Fruit fly (Drosophila melanogaster) whole organism, prepupa: Measurements from ENCODE around the gene dre4.

ENCODE experiments used
- Blimp-1 ChIP-seq: fragments of 200-800 bp; sonication (Bioruptor generic); optimal IDR thresholded peaks from 3 replicates; lab custom pipeline; 2017; ENCODE audit warnings: missing biosample characterization, missing genetic modification characterization, mild to moderate bottlenecking, moderate library complexity, missing genetic modification reagents
- CG10631 ChIP-seq: fragments of 200-800 bp; sonication (Bioruptor generic); optimal IDR thresholded peaks from 2 replicates; lab custom pipeline; 2016; ENCODE audit warnings: missing biosample characterization, missing genetic modification characterization
- CG10669 ChIP-seq: fragments of 200-800 bp; sonication (Bioruptor generic); optimal IDR thresholded peaks from 3 replicates; lab custom pipeline; 2018; ENCODE audit warnings: missing biosample characterization, mild to moderate bottlenecking, missing genetic modification characterization, moderate library complexity
- CG11762 ChIP-seq: fragments of 200-800 bp; sonication (Bioruptor generic); optimal IDR thresholded peaks from 3 replicates; lab custom pipeline; 2016; ENCODE audit warnings: missing biosample characterization, missing genetic modification characterization; ENCODE audit not compliant: insufficient read depth
- CG1621 ChIP-seq: fragments of 200-800 bp; sonication (Bioruptor generic); optimal IDR thresholded peaks from 3 replicates; lab custom pipeline; 2018; ENCODE audit warnings: missing biosample characterization, mild to moderate bottlenecking, missing genetic modification characterization
- CG16779 ChIP-seq: fragments of 200-800 bp; sonication (Bioruptor generic); optimal IDR thresholded peaks from 3 replicates; lab custom pipeline; 2017; ENCODE audit warnings: missing biosample characterization, mild to moderate bottlenecking, missing genetic modification characterization
- CG3032 ChIP-seq: fragments of 200-800 bp; optimal IDR thresholded peaks from 2 replicates; lab custom pipeline; 2019; ENCODE audit warnings: missing biosample characterization, mild to moderate bottlenecking, missing genetic modification characterization, moderate library complexity
- CG31627 ChIP-seq: fragments of 200-800 bp; sonication (Bioruptor generic); optimal IDR thresholded peaks from 3 replicates; lab custom pipeline; 2016; ENCODE audit warnings: missing biosample characterization, missing genetic modification characterization
- CG3919 ChIP-seq: fragments of 200-800 bp; sonication (Bioruptor generic); optimal IDR thresholded peaks from 3 replicates; lab custom pipeline; 2016; ENCODE audit warnings: missing biosample characterization, missing genetic modification characterization
- CG6163 ChIP-seq: fragments of 200-800 bp; sonication (Bioruptor generic); IDR thresholded peaks from 3 replicates; pipeline ENCODE4 v1.3.6; 2022; ENCODE audit warnings: missing biosample characterization, missing genetic modification characterization
- CG6276 ChIP-seq: fragments of 200-800 bp; sonication (Bioruptor generic); optimal IDR thresholded peaks from 2 replicates; lab custom pipeline; 2017; ENCODE audit warnings: missing biosample characterization, mild to moderate bottlenecking, missing genetic modification characterization
- CG6792 ChIP-seq: fragments of 200-800 bp; sonication (Bioruptor generic); optimal IDR thresholded peaks from 3 replicates; lab custom pipeline; 2016; ENCODE audit warnings: missing biosample characterization, missing genetic modification characterization
- CG6854 ChIP-seq: fragments of 200-800 bp; sonication (Bioruptor generic); optimal IDR thresholded peaks from 2 replicates; lab custom pipeline; 2017; ENCODE audit warnings: missing biosample characterization, mild to moderate bottlenecking, missing genetic modification characterization
- CG8319 ChIP-seq: fragments of 200-800 bp; sonication (Bioruptor generic); optimal IDR thresholded peaks from 3 replicates; lab custom pipeline; 2016; ENCODE audit warnings: missing biosample characterization, missing genetic modification characterization
- CG8632 ChIP-seq: fragments of 200-800 bp; sonication (Bioruptor generic); optimal IDR thresholded peaks from 3 replicates; lab custom pipeline; 2016; ENCODE audit warnings: missing biosample characterization, missing genetic modification characterization
- CG9139 ChIP-seq: fragments of 200-800 bp; sonication (Bioruptor generic); optimal IDR thresholded peaks from 3 replicates; lab custom pipeline; 2017; ENCODE audit warnings: missing biosample characterization, mild to moderate bottlenecking, missing genetic modification characterization
- Eip75B ChIP-seq: fragments of 200-800 bp; sonication (Bioruptor generic); optimal IDR thresholded peaks from 3 replicates; lab custom pipeline; 2016; ENCODE audit warnings: missing biosample characterization, missing genetic modification characterization
- Eip78C ChIP-seq: fragments of 200-800 bp; sonication (Bioruptor generic); peaks from one replicate; lab custom pipeline; 2016; ENCODE audit warnings: missing biosample characterization, missing genetic modification characterization
- Eip93F ChIP-seq: fragments of 200-800 bp; sonication (Bioruptor generic); optimal IDR thresholded peaks from 2 replicates; lab custom pipeline; 2016; ENCODE audit warnings: missing biosample characterization, mild to moderate bottlenecking, missing genetic modification characterization
- Ets21C ChIP-seq: fragments of 200-800 bp; sonication (Bioruptor generic); optimal IDR thresholded peaks from 3 replicates; lab custom pipeline; 2016; ENCODE audit warnings: missing biosample characterization, missing genetic modification characterization
- Ets96B ChIP-seq: fragments of 200-800 bp; optimal IDR thresholded peaks from 2 replicates; lab custom pipeline; 2019; ENCODE audit warnings: missing biosample characterization, mild to moderate bottlenecking, missing genetic modification characterization, moderate library complexity
- Hr39 ChIP-seq: fragments of 200-800 bp; sonication (Bioruptor generic); optimal IDR thresholded peaks from 2 replicates; lab custom pipeline; 2016; ENCODE audit warnings: missing biosample characterization, missing genetic modification characterization
- Hr4 ChIP-seq: fragments of 200-800 bp; sonication (Bioruptor generic); optimal IDR thresholded peaks from 3 replicates; lab custom pipeline; 2016; ENCODE audit warnings: missing biosample characterization, missing genetic modification characterization
- Lpt ChIP-seq: fragments of 200-800 bp; sonication (Bioruptor generic); optimal IDR thresholded peaks from 3 replicates; lab custom pipeline; 2016; ENCODE audit warnings: missing biosample characterization, missing genetic modification characterization
- Met ChIP-seq: fragments of 200-800 bp; sonication (Bioruptor generic); optimal IDR thresholded peaks from 3 replicates; lab custom pipeline; 2016; ENCODE audit warnings: missing biosample characterization, missing genetic modification characterization
- OdsH ChIP-seq: fragments of 200-800 bp; sonication (Bioruptor generic); optimal IDR thresholded peaks from 3 replicates; lab custom pipeline; 2016; ENCODE audit warnings: missing biosample characterization, missing genetic modification characterization
- Smox ChIP-seq: fragments of 200-800 bp; sonication (Bioruptor generic); optimal IDR thresholded peaks from 3 replicates; lab custom pipeline; 2016; ENCODE audit warnings: missing biosample characterization, missing genetic modification characterization
- Sox15 ChIP-seq: fragments of 200-800 bp; sonication (Bioruptor generic); optimal IDR thresholded peaks from 3 replicates; lab custom pipeline; 2016; ENCODE audit warnings: missing biosample characterization, missing genetic modification characterization
- dac ChIP-seq: fragments of 200-800 bp; sonication (Bioruptor generic); optimal IDR thresholded peaks from 2 replicates; lab custom pipeline; 2017; ENCODE audit warnings: missing biosample characterization, mild to moderate bottlenecking, missing genetic modification characterization
- dsx ChIP-seq: fragments of 200-800 bp; optimal IDR thresholded peaks from 3 replicates; lab custom pipeline; 2019; ENCODE audit warnings: missing biosample characterization, mild to moderate bottlenecking, missing genetic modification characterization, moderate library complexity; ENCODE audit not compliant: poor library complexity, severe bottlenecking
- fd59A ChIP-seq: fragments of 200-800 bp; sonication (Bioruptor generic); optimal IDR thresholded peaks from 2 replicates; lab custom pipeline; 2017; ENCODE audit warnings: missing biosample characterization, mild to moderate bottlenecking, missing genetic modification characterization, missing genetic modification reagents
- fkh ChIP-seq: fragments of 200-800 bp; sonication (Bioruptor generic); optimal IDR thresholded peaks from 3 replicates; lab custom pipeline; 2017; ENCODE audit warnings: missing biosample characterization, mild to moderate bottlenecking, missing genetic modification characterization, moderate library complexity
- lz ChIP-seq: fragments of 200-800 bp; sonication (Bioruptor generic); optimal IDR thresholded peaks from 3 replicates; lab custom pipeline; 2016; ENCODE audit warnings: missing biosample characterization, missing genetic modification characterization
- net ChIP-seq: fragments of 200-800 bp; sonication (Bioruptor generic); optimal IDR thresholded peaks from 3 replicates; lab custom pipeline; 2016; ENCODE audit warnings: missing biosample characterization, missing genetic modification characterization
- salr ChIP-seq, 2 experiments: fragments of 200-800 bp; sonication (Bioruptor generic); optimal IDR thresholded peaks; 3 replicates each; lab custom pipeline; 2016 to 2018; ENCODE audit warnings: missing biosample characterization in 2 of 2, missing genetic modification characterization in 2 of 2, mild to moderate bottlenecking in 1 of 2
- spab ChIP-seq: fragments of 200-800 bp; sonication (Bioruptor generic); optimal IDR thresholded peaks from 2 replicates; lab custom pipeline; 2017; ENCODE audit warnings: missing biosample characterization, mild to moderate bottlenecking, missing genetic modification characterization, missing genetic modification reagents
- ss ChIP-seq, 2 experiments: fragments of 200-800 bp; sonication (Bioruptor generic); optimal IDR thresholded peaks; 2 replicates in 1 of 2; 3 replicates in 1 of 2; lab custom pipeline; 2017 to 2018; ENCODE audit warnings: mild to moderate bottlenecking in 2 of 2, missing biosample characterization in 2 of 2, missing genetic modification characterization in 2 of 2, moderate library complexity in 1 of 2
- topi ChIP-seq: fragments of 200-800 bp; sonication (Bioruptor generic); optimal IDR thresholded peaks from 3 replicates; lab custom pipeline; 2016; ENCODE audit warnings: missing biosample characterization, missing genetic modification characterization
- vri ChIP-seq: fragments of 200-800 bp; sonication (Bioruptor generic); optimal IDR thresholded peaks from 3 replicates; lab custom pipeline; 2016; ENCODE audit warnings: missing biosample characterization, mild to moderate bottlenecking, missing genetic modification characterization

The dre4 gene

dm6 chr3L:1829539-1829938, 46.6 kb downstream of the dre4 start (continued):
- TF ChIP-seq fd59A (peak; percentile 58), dsx (GFP tag; lab: Kevin White, UChicago) (peak; percentile 9), Hr4 (GFP tag; lab: Kevin White, UChicago) (peak; percentile 56), Lpt (GFP tag; lab: Kevin White, UChicago) (peak; percentile 68), ss (GFP tag; optimal IDR thresholded peaks at IDR 0.05; lab: Kevin White, UChicago) (peak in 1 of 2 experiments; percentile 11), topi (GFP tag; lab: Kevin White, UChicago) (peak; percentile 60), CG16779 (peak; percentile 16), CG9139 (GFP tag; lab: Kevin White, UChicago) (no peak), CG10631 (GFP tag; lab: Kevin White, UChicago) (peak; percentile 66), lz (GFP tag; lab: Kevin White, UChicago) (peak; percentile 71), spab (no peak), Eip75B (peak; percentile 62), CG6792 (GFP tag; lab: Kevin White, UChicago) (peak; percentile 50), CG3919 (peak; percentile 63), Smox (GFP tag; lab: Kevin White, UChicago) (peak; percentile 71), CG8319 (no peak), Blimp-1 (no peak), CG1621 (tag; lab: Kevin White, UChicago) (peak; percentile 30), Ets96B (tag; lab: Kevin White, UChicago) (peak; percentile 43), CG8632 (peak; percentile 38), fkh (no peak), CG31627 (GFP tag; lab: Kevin White, UChicago) (peak; percentile 73), CG10669 (GFP tag; lab: Kevin White, UChicago) (peak; percentile 4), CG6276 (GFP tag; lab: Kevin White, UChicago) (peak; percentile 53), net (peak; percentile 74), dac (GFP tag; lab: Kevin White, UChicago) (peak; percentile 9), Hr39 (GFP tag; lab: Kevin White, UChicago) (peak; percentile 81), CG11762 (GFP tag; lab: Kevin White, UChicago) (peak; percentile 34), Ets21C (peak; percentile 47), Eip78C (GFP tag; lab: Kevin White, UChicago) (peak; percentile 83), OdsH (GFP tag; lab: Kevin White, UChicago) (peak; percentile 77), CG6163 (GFP tag; lab: Robert Waterston, UW) (peak; percentile 84), Sox15 (GFP tag; lab: Kevin White, UChicago) (peak; percentile 28), CG3032 (peak; percentile 57), Eip93F (no peak), Met (GFP tag; lab: Kevin White, UChicago) (peak; percentile 79)

dm6 chr3L:1827809-1828371, 48.2 kb downstream of the dre4 start:
- TF ChIP-seq dsx (GFP tag; lab: Kevin White, UChicago) (peak; percentile 6), Hr39 (GFP tag; lab: Kevin White, UChicago) (peak; percentile 10), Blimp-1 (peak; percentile 58), CG10669 (GFP tag; lab: Kevin White, UChicago) (no peak), ss (GFP tag; optimal IDR thresholded peaks at IDR 0.05; lab: Kevin White, UChicago) (peak in 1 of 2 experiments; percentile 20), Eip75B (peak; percentile 32), salr (GFP tag; optimal IDR thresholded peaks at IDR 0.05; lab: Kevin White, UChicago) (no peak), CG1621 (tag; lab: Kevin White, UChicago) (peak; percentile 22), Eip78C (GFP tag; lab: Kevin White, UChicago) (peak; percentile 52), fkh (no peak), vri (GFP tag; lab: Kevin White, UChicago) (peak; percentile 93), CG6163 (GFP tag; lab: Robert Waterston, UW) (peak; percentile 54; the same call in 2 of the 3 replicates), CG6854 (GFP tag; lab: Kevin White, UChicago) (peak; percentile 67), Lpt (GFP tag; lab: Kevin White, UChicago) (no peak)
